Worm (Caenorhabditis elegans) whole organism, dauer: ENCODE measurements around the gene gpa-3.

Experiments used
- unc-62 ChIP-seq: sonication (generic microtip); optimal IDR thresholded peaks from 2 replicates; lab custom pipeline; 2017; ENCODE audit warnings: missing biosample characterization, missing genetic modification reagents, missing genetic modification characterization

Gene gpa-3

ce11 chrV:9328670-9329069 lies 30.9 kb downstream of the gpa-3 start, which contains the start of gene K07B1.4:
TSS of gene K07B1.4 (plus strand) at chrV:9328970.
- TF ChIP-seq unc-62 (GFP tag; lab: Kevin White, UChicago): no peak

- no peak for TF ChIP-seq unc-62 (GFP tag; lab: Kevin White, UChicago)
Measured at ce11 chrV:9327691-9328090, 31.9 kb downstream of the gpa-3 start.

DNA sequence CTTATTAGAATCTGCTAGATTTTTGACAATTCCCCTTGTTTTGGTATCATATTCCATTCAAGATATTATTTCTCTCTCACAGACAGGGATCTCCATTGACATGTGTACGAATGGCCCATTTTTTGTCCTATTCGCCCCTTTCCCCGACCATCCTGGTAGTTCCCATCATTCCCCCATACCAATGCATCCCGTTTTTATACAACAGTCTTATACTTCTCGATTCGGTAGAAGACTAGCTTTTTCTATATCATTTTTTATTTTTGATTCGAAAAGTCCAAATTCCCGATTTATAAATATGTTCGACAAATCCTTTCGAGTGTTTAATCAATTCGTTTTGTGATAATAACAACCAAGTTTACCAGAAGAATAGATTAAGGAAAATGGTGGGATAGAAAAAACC lies 32.7 kb downstream of the gpa-3 start:
- TF ChIP-seq unc-62 (GFP tag; lab: Kevin White, UChicago): no peak

DNA sequence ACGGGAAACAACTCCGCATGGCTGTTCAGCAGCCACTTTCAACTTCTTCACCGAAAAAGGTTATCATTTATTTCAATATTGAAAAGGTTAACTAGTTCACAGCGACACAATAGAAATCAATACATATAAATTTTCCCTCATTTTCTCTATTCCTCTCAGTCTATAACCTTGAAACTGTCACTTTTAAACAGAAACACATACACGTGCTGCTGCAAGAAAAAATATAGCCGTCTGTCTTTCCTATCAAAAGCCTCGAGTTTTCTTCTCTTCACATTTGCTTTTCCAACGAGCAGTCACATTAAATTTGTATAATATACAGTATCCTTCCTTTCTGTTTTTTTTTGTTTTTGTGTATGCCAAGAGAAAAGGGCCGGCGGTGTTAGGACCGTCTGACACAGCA lies 35.4 kb downstream of the gpa-3 start:
- TF ChIP-seq unc-62 (GFP tag; lab: Kevin White, UChicago): no peak

ce11 chrV:9322886-9323285 lies 36.7 kb downstream of the gpa-3 start, which contains the start of gene tag-153:
TSS of gene tag-153 (plus strand) at chrV:9323085.
- TF ChIP-seq unc-62 (GFP tag; lab: Kevin White, UChicago): no peak

DNA sequence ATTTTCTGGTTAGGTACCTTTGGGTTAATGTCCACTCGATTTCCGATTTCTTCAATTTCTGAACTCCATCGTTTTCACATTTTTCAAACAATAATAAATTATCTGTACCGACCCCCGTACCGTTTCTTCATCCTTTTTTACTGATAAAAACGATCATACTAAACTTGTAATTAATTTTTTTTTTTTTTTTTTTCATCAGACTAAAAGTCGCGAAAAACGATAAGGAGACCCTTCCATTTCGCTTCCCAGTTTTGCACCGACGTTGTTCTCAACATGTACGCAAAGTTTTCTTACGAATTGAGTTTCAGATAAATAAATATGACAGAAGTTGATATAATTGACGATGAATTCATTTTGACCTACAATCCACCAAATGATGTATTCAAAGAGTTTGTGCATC lies 38.4 kb downstream of the gpa-3 start, which contains the start of gene F44A2.7:
TSS of gene F44A2.7 (plus strand) at position 301 of the 400 bp plus-strand sequence.
- no peak for TF ChIP-seq unc-62 (GFP tag; lab: Kevin White, UChicago)

ce11 chrV:9318046-9318445 lies 41.5 kb downstream of the gpa-3 start, which contains the start of gene kvs-3:
TSS of gene kvs-3 (plus strand) at chrV:9318311.
- no peak for TF ChIP-seq unc-62 (GFP tag; lab: Kevin White, UChicago)

DNA sequence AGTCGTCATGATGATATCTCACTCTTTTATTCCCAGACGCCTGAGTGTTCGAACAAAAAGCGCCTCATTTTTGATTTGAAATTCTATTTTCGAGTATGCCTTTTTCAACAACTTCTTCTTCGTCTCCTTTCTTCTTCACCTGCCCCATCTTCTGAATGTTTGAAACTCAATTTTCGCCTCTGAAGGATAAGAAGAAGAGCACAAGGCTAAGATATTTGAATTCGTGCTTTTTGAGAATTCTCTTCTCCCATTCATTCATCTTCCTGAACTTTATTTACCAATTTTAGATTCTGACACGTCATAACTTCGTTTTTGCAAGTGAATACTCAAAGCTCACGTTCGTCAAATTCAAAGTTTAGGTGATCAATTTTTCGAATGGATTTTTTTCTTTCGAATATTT lies 42.6 kb downstream of the gpa-3 start:
- no peak for TF ChIP-seq unc-62 (GFP tag; lab: Kevin White, UChicago)

DNA sequence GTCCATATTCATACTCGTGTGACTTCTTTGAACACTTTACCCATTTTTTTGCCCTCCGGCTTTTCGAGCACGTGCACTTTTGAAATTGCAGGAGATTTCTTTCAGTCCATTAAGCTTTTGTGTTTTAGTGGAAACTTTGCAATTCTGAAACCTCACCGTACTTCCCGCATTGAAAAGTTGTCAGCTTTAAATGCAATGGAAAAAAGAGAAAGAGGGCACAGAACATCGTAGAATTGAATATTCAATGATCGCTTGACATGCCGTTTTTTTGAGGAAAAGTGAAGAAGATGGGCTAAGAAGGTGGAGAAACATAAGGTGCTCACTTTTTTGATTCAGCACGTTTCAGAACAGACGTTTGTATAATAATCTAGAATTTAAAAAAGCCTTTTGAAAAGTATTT lies 45.2 kb downstream of the gpa-3 start:
- no peak for TF ChIP-seq unc-62 (GFP tag; lab: Kevin White, UChicago)

ce11 chrV:9312377-9312776 lies 47.2 kb downstream of the gpa-3 start:
- TF ChIP-seq unc-62 (GFP tag; lab: Kevin White, UChicago): no peak
